Worm (Caenorhabditis elegans) whole organism, L1 larva: ENCODE results near the gene F26C11.1.
A peak's percentile ranks its signal among the peaks of the same experiment; 100 is the strongest.

ENCODE experiments used
- C04F5.9 ChIP-seq: sonication (generic microtip); optimal IDR thresholded peaks from 2 replicates; lab custom pipeline; 2016; ENCODE audit warnings: missing genetic modification characterization, missing compliant biosample characterization
- C34B4.2 ChIP-seq: sonication (generic microtip); optimal IDR thresholded peaks from 2 replicates; lab custom pipeline; 2017; ENCODE audit warnings: mild to moderate bottlenecking, missing genetic modification characterization, missing compliant biosample characterization
- Y116A8C.19 ChIP-seq: sonication (generic microtip); optimal IDR thresholded peaks from 2 replicates; lab custom pipeline; 2016; ENCODE audit warnings: missing compliant biosample characterization, missing genetic modification characterization, borderline replicate concordance
- ama-1 ChIP-seq: fragments of 150-350 bp; optimal IDR thresholded peaks from 2 replicates; lab custom pipeline; 2014
- blmp-1 ChIP-seq: fragments of 150-350 bp; optimal IDR thresholded peaks from 2 replicates; lab custom pipeline; 2014; ENCODE audit warnings: missing biosample characterization, missing genetic modification characterization
- ces-1 ChIP-seq: fragments of 150-350 bp; optimal IDR thresholded peaks from 2 replicates; lab custom pipeline; 2014; ENCODE audit warnings: missing biosample characterization, missing genetic modification reagents, missing genetic modification characterization
- dpl-1 ChIP-seq, 3 experiments: fragments of 150-350 bp in 2 of 3; sonication (generic microtip) in 1 of 3; optimal IDR thresholded peaks; 2 replicates each; lab custom pipeline; 2014 to 2017; ENCODE audit warnings: missing biosample characterization in 3 of 3, missing genetic modification characterization in 3 of 3, missing genetic modification reagents in 3 of 3
- dsc-1 ChIP-seq: sonication (generic microtip); optimal IDR thresholded peaks from 2 replicates; lab custom pipeline; 2016; ENCODE audit warnings: mild to moderate bottlenecking, missing genetic modification characterization, missing compliant biosample characterization
- efl-1 ChIP-seq, 4 experiments: fragments of 150-350 bp; optimal IDR thresholded peaks in 3 of 4; peaks in 1 of 4; 1 replicate in 1 of 4; 2 replicates in 3 of 4; lab custom pipeline; 2014; ENCODE audit warnings: missing biosample characterization in 2 of 4, missing genetic modification characterization in 2 of 4, missing genetic modification reagents in 2 of 4
- egl-13 ChIP-seq: sonication (generic microtip); optimal IDR thresholded peaks from 2 replicates; lab custom pipeline; 2016; ENCODE audit warnings: missing genotype, missing genetic modification reagents, missing genetic modification characterization, missing compliant biosample characterization
- egl-27 ChIP-seq, 2 experiments: fragments of 150-350 bp in 1 of 2; sonication (generic microtip); optimal IDR thresholded peaks; 3 replicates each; lab custom pipeline; 2017 to 2018; ENCODE audit warnings: missing biosample characterization in 2 of 2, missing genetic modification characterization in 2 of 2, missing genetic modification reagents in 2 of 2
- elt-2 ChIP-seq: sonication (generic microtip); optimal IDR thresholded peaks from 2 replicates; lab custom pipeline; 2016; ENCODE audit warnings: missing genetic modification characterization, mild to moderate bottlenecking, inconsistent platforms, missing compliant biosample characterization, missing genetic modification reagents
- elt-3 ChIP-seq, 6 experiments: fragments of 150-350 bp in 1 of 6; sonication (generic microtip); optimal IDR thresholded peaks; 2 replicates each; lab custom pipeline; 2017 to 2018; ENCODE audit warnings: missing biosample characterization in 6 of 6, missing genetic modification characterization in 6 of 6, inconsistent platforms in 1 of 6
- ets-5 ChIP-seq: fragments of 200-800 bp; sonication (Bioruptor generic); IDR thresholded peaks from 2 replicates; pipeline ENCODE4 v1.3.6; 2022; ENCODE audit warnings: missing genetic modification characterization, missing compliant biosample characterization
- fos-1 ChIP-seq: fragments of 150-350 bp; optimal IDR thresholded peaks from 2 replicates; lab custom pipeline; 2014; ENCODE audit warnings: missing biosample characterization, missing genetic modification characterization
- hlh-17 ChIP-seq: fragments of 200-800 bp; sonication (Bioruptor generic); optimal IDR thresholded peaks from 2 replicates; lab custom pipeline; 2018; ENCODE audit warnings: missing genetic modification characterization, mild to moderate bottlenecking, missing compliant biosample characterization, moderate library complexity, borderline replicate concordance
- hpl-2 ChIP-seq: fragments of 150-350 bp; optimal IDR thresholded peaks from 2 replicates; lab custom pipeline; 2014; ENCODE audit warnings: missing biosample characterization, missing genetic modification reagents, missing genetic modification characterization
- irx-1 ChIP-seq: sonication (generic microtip); optimal IDR thresholded peaks from 2 replicates; lab custom pipeline; 2016; ENCODE audit warnings: missing genetic modification characterization, missing compliant biosample characterization
- lin-13 ChIP-seq: fragments of 150-350 bp; optimal IDR thresholded peaks from 2 replicates; lab custom pipeline; 2014; ENCODE audit warnings: missing biosample characterization, missing genetic modification reagents, missing genetic modification characterization
- lin-14 ChIP-seq: fragments of 200-800 bp; sonication (Bioruptor generic); optimal IDR thresholded peaks from 2 replicates; lab custom pipeline; 2018; ENCODE audit warnings: mild to moderate bottlenecking, missing genetic modification characterization, moderate library complexity, missing compliant biosample characterization
- lin-35 ChIP-seq, 2 experiments: fragments of 150-350 bp; optimal IDR thresholded peaks; 2 replicates each; lab custom pipeline; 2014; ENCODE audit warnings: missing biosample characterization in 2 of 2, missing genetic modification characterization in 2 of 2, missing genetic modification reagents in 2 of 2
- lir-3 ChIP-seq: sonication (generic microtip); optimal IDR thresholded peaks from 2 replicates; lab custom pipeline; 2016; ENCODE audit warnings: mild to moderate bottlenecking, missing genetic modification characterization, moderate library complexity, missing compliant biosample characterization; ENCODE audit not compliant: poor library complexity
- mab-9 ChIP-seq: fragments of 200-800 bp; sonication (Bioruptor generic); IDR thresholded peaks from 2 replicates; pipeline ENCODE4 v1.3.6; 2022; ENCODE audit warnings: missing genetic modification reagents, missing genetic modification characterization, missing compliant biosample characterization
- mef-2 ChIP-seq: fragments of 150-350 bp; optimal IDR thresholded peaks from 2 replicates; lab custom pipeline; 2014; ENCODE audit warnings: missing biosample characterization, missing genetic modification characterization
- nhr-11 ChIP-seq: fragments of 150-350 bp; optimal IDR thresholded peaks from 2 replicates; lab custom pipeline; 2014; ENCODE audit warnings: missing biosample characterization, missing genetic modification characterization
- nhr-12 ChIP-seq: sonication (generic microtip); optimal IDR thresholded peaks from 2 replicates; lab custom pipeline; 2017; ENCODE audit warnings: missing biosample characterization, missing genetic modification characterization
- nhr-19 ChIP-seq: fragments of 200-800 bp; sonication (Bioruptor generic); conservative IDR thresholded peaks from 2 replicates; pipeline ENCODE4 v1.3.6; 2022; ENCODE audit warnings: missing genetic modification characterization, missing compliant biosample characterization
- nhr-20 ChIP-seq: sonication (generic microtip); optimal IDR thresholded peaks from 2 replicates; lab custom pipeline; 2016; ENCODE audit warnings: mild to moderate bottlenecking, missing genetic modification characterization, missing compliant biosample characterization
- nhr-237 ChIP-seq: fragments of 150-350 bp; optimal IDR thresholded peaks from 2 replicates; lab custom pipeline; 2014; ENCODE audit warnings: missing biosample characterization, missing genetic modification characterization
- nhr-28 ChIP-seq: fragments of 150-350 bp; optimal IDR thresholded peaks from 2 replicates; lab custom pipeline; 2014; ENCODE audit warnings: missing biosample characterization, missing genetic modification characterization
- nhr-76 ChIP-seq: sonication (generic microtip); optimal IDR thresholded peaks from 2 replicates; lab custom pipeline; 2017; ENCODE audit warnings: missing biosample characterization, missing genetic modification characterization
- nhr-84 ChIP-seq: sonication (generic microtip); optimal IDR thresholded peaks from 2 replicates; lab custom pipeline; 2017; ENCODE audit warnings: missing biosample characterization, missing genetic modification characterization
- nhr-90 ChIP-seq: sonication (generic microtip); optimal IDR thresholded peaks from 2 replicates; lab custom pipeline; 2016; ENCODE audit warnings: mild to moderate bottlenecking, missing genetic modification characterization, missing compliant biosample characterization; ENCODE audit not compliant: poor library complexity
- pax-3 ChIP-seq: fragments of 200-800 bp; sonication (Bioruptor generic); optimal IDR thresholded peaks from 2 replicates; lab custom pipeline; 2018; ENCODE audit warnings: mild to moderate bottlenecking, missing genetic modification characterization, moderate library complexity, missing compliant biosample characterization
- snpc-4 ChIP-seq: fragments of 150-350 bp; optimal IDR thresholded peaks from 2 replicates; lab custom pipeline; 2014; ENCODE audit warnings: missing biosample characterization, missing genetic modification characterization
- snu-23 ChIP-seq: sonication (generic microtip); optimal IDR thresholded peaks from 2 replicates; lab custom pipeline; 2016; ENCODE audit warnings: missing genetic modification characterization, missing compliant biosample characterization
- sup-37 ChIP-seq: fragments of 200-800 bp; sonication (Bioruptor generic); optimal IDR thresholded peaks from 2 replicates; lab custom pipeline; 2018; ENCODE audit warnings: mild to moderate bottlenecking, missing genetic modification characterization, missing compliant biosample characterization
- swsn-7 ChIP-seq: sonication (generic microtip); optimal IDR thresholded peaks from 2 replicates; lab custom pipeline; 2016; ENCODE audit warnings: missing genetic modification characterization, missing compliant biosample characterization
- tlp-1 ChIP-seq: fragments of 150-350 bp; optimal IDR thresholded peaks from 2 replicates; lab custom pipeline; 2014; ENCODE audit warnings: missing biosample characterization, missing genetic modification characterization
- unc-130 ChIP-seq: fragments of 150-350 bp; optimal IDR thresholded peaks from 2 replicates; lab custom pipeline; 2017; ENCODE audit warnings: missing biosample characterization, missing genetic modification characterization, inconsistent platforms
- unc-30 ChIP-seq: sonication (generic microtip); optimal IDR thresholded peaks from 2 replicates; lab custom pipeline; 2017; ENCODE audit warnings: missing biosample characterization, missing genetic modification characterization
- unc-86 ChIP-seq: sonication (generic microtip); optimal IDR thresholded peaks from 2 replicates; lab custom pipeline; 2016; ENCODE audit warnings: missing genetic modification characterization, missing compliant biosample characterization
- xbp-1 ChIP-seq: sonication (generic microtip); optimal IDR thresholded peaks from 2 replicates; lab custom pipeline; 2016; ENCODE audit warnings: missing genetic modification characterization, missing compliant biosample characterization

The F26C11.1 gene

ce11 chrII:9937611-9938010 lies 43.1 kb downstream of the F26C11.1 start (continued):
- TF ChIP-seq mab-9 (GFP tag; lab: Robert Waterston, UW) (no peak), nhr-237 (tag; lab: Kevin White, UChicago) (peak; percentile 19), lir-3 (tag; lab: Kevin White, UChicago) (peak; percentile 66), sup-37 (GFP tag; lab: Kevin White, UChicago) (peak; percentile 32), nhr-20 (tag; lab: Kevin White, UChicago) (peak; percentile 94), mef-2 (tag; lab: Kevin White, UChicago) (no peak), lin-13 (GFP tag; lab: Kevin White, UChicago) (peak; percentile 83), nhr-28 (tag; lab: Kevin White, UChicago) (no peak), fos-1 (peak; percentile 65), blmp-1 (peak; percentile 97), elt-2 (peak; percentile 54), C04F5.9 (peak; percentile 20), nhr-11 (tag; lab: Kevin White, UChicago) (peak; percentile 88), unc-30 (tag; lab: Kevin White, UChicago) (no peak), nhr-84 (peak; percentile 37), snu-23 (GFP tag; lab: Kevin White, UChicago) (peak; percentile 94), hpl-2 (no peak), elt-3 (tag; optimal IDR thresholded peaks at IDR 0.05; lab: Kevin White, UChicago) (peak in 3 of 6 experiments; percentile 70 to 98 (median 75)), ets-5 (GFP tag; lab: Robert Waterston, UW) (no peak), swsn-7 (tag; lab: Kevin White, UChicago) (peak; percentile 59), nhr-19 (GFP tag; lab: Robert Waterston, UW) (peak; percentile 83), xbp-1 (tag; lab: Kevin White, UChicago) (peak; percentile 50), unc-86 (tag; lab: Kevin White, UChicago) (no peak), ama-1 (peak; percentile 41), nhr-76 (peak; percentile 22), egl-13 (tag; lab: Kevin White, UChicago) (no peak), lin-14 (GFP tag; lab: Kevin White, UChicago) (peak; percentile 97), unc-130 (tag; lab: Kevin White, UChicago) (peak; percentile 60), nhr-90 (tag; lab: Kevin White, UChicago) (peak; percentile 83), C34B4.2 (tag; lab: Kevin White, UChicago) (no peak), snpc-4 (peak; percentile 40), ces-1 (GFP tag; lab: Kevin White, UChicago) (no peak), tlp-1 (tag; lab: Kevin White, UChicago) (no peak), lin-35 (GFP tag; optimal IDR thresholded peaks at IDR 0.05; lab: Kevin White, UChicago) (peak; percentile 75 to 87), dpl-1 (GFP tag; optimal IDR thresholded peaks at IDR 0.05; lab: Kevin White, UChicago) (peak; percentile 56 to 71 (median 66)), pax-3 (tag; lab: Kevin White, UChicago) (no peak), dsc-1 (tag; lab: Kevin White, UChicago) (peak; percentile 43), nhr-12 (tag; lab: Kevin White, UChicago) (no peak), efl-1 (optimal IDR thresholded peaks at IDR 0.05; lab: Kevin White, UChicago) (peak; percentile 62 to 74), efl-1 (GFP tag; optimal IDR thresholded peaks at IDR 0.05 in 1 of 2; lab: Kevin White, UChicago) (peak; percentile 68 to 96), egl-27 (tag; optimal IDR thresholded peaks at IDR 0.05; lab: Kevin White, UChicago) (peak; percentile 11 to 75), hlh-17 (GFP tag; lab: Kevin White, UChicago) (no peak), Y116A8C.19 (tag; lab: Kevin White, UChicago) (no peak), irx-1 (tag; lab: Kevin White, UChicago) (peak; percentile 34)
